Fruit fly (Drosophila melanogaster) whole organism, embryonic: Measurements from ENCODE around the gene CG5273.
A peak's percentile ranks its signal among the peaks of the same experiment; 100 is the strongest.

Source experiments
- CG10267 ChIP-seq: fragments of 200-800 bp; sonication (Bioruptor generic); optimal IDR thresholded peaks from 2 replicates; lab custom pipeline; 2018; ENCODE audit warnings: missing biosample characterization, mild to moderate bottlenecking, missing genetic modification characterization, moderate library complexity
- CG12219 ChIP-seq: fragments of 200-800 bp; sonication (Bioruptor generic); optimal IDR thresholded peaks from 3 replicates; lab custom pipeline; 2018; ENCODE audit warnings: missing biosample characterization, mild to moderate bottlenecking, missing genetic modification characterization
- CG12769 ChIP-seq: fragments of 200-800 bp; sonication (Bioruptor generic); optimal IDR thresholded peaks from 2 replicates; lab custom pipeline; 2019; ENCODE audit warnings: missing biosample characterization, mild to moderate bottlenecking, missing genetic modification characterization, moderate library complexity
- CG13624 ChIP-seq: fragments of 200-800 bp; sonication (Bioruptor generic); optimal IDR thresholded peaks from 2 replicates; lab custom pipeline; 2016; ENCODE audit warnings: missing biosample characterization, missing genetic modification characterization
- CG13775 ChIP-seq: fragments of 200-800 bp; sonication (Bioruptor generic); optimal IDR thresholded peaks from 3 replicates; lab custom pipeline; 2017; ENCODE audit warnings: missing biosample characterization, mild to moderate bottlenecking, missing genetic modification characterization
- CG1529 ChIP-seq: fragments of 200-800 bp; sonication (Bioruptor generic); optimal IDR thresholded peaks from 3 replicates; lab custom pipeline; 2018; ENCODE audit warnings: missing biosample characterization, missing genetic modification characterization
- CG1603 ChIP-seq: fragments of 200-800 bp; sonication (Bioruptor generic); optimal IDR thresholded peaks from 2 replicates; lab custom pipeline; 2019; ENCODE audit warnings: missing biosample characterization, mild to moderate bottlenecking, missing genetic modification characterization, moderate library complexity
- CG18599 ChIP-seq: fragments of 200-800 bp; sonication (Bioruptor generic); optimal IDR thresholded peaks from 3 replicates; lab custom pipeline; 2017; ENCODE audit warnings: missing biosample characterization, missing genetic modification characterization, mild to moderate bottlenecking, moderate library complexity, missing genetic modification reagents
- CG32532 ChIP-seq: fragments of 200-800 bp; sonication (Bioruptor generic); IDR thresholded peaks from 2 replicates; pipeline ENCODE4 v1.3.6; 2022; ENCODE audit warnings: missing biosample characterization, missing genetic modification characterization
- CG32772 ChIP-seq: fragments of 200-800 bp; sonication (Bioruptor generic); IDR thresholded peaks from 2 replicates; pipeline ENCODE4 v1.3.6; 2022; ENCODE audit warnings: missing biosample characterization, missing genetic modification characterization
- CG3281 ChIP-seq: fragments of 200-800 bp; sonication (Bioruptor generic); optimal IDR thresholded peaks from 3 replicates; lab custom pipeline; 2017; ENCODE audit warnings: missing biosample characterization, mild to moderate bottlenecking, missing genetic modification characterization
- CG3847 ChIP-seq: fragments of 200-800 bp; sonication (Bioruptor generic); IDR thresholded peaks from 2 replicates; pipeline ENCODE4 v1.3.6; 2022; ENCODE audit warnings: missing biosample characterization, missing genetic modification characterization
- CG6683 ChIP-seq: fragments of 200-800 bp; sonication (Bioruptor generic); optimal IDR thresholded peaks from 2 replicates; lab custom pipeline; 2017; ENCODE audit warnings: missing biosample characterization, mild to moderate bottlenecking, missing genetic modification characterization, missing genetic modification reagents
- CG6689 ChIP-seq: fragments of 200-800 bp; sonication (Bioruptor generic); IDR thresholded peaks from 2 replicates; pipeline ENCODE4 v1.3.6; 2022; ENCODE audit warnings: missing biosample characterization, missing genetic modification characterization
- ERR ChIP-seq: fragments of 200-800 bp; sonication (Bioruptor generic); optimal IDR thresholded peaks from 2 replicates; lab custom pipeline; 2016; ENCODE audit warnings: missing biosample characterization, missing genetic modification characterization
- HLH4C ChIP-seq: fragments of 200-800 bp; sonication (Bioruptor generic); IDR thresholded peaks from 3 replicates; pipeline ENCODE4 v1.3.6; 2022; ENCODE audit warnings: missing biosample characterization, missing genetic modification characterization; ENCODE audit not compliant: partially characterized antibody
- Hey ChIP-seq: fragments of 200-800 bp; sonication (Bioruptor generic); optimal IDR thresholded peaks from 3 replicates; lab custom pipeline; 2018; ENCODE audit warnings: missing biosample characterization, mild to moderate bottlenecking, missing genetic modification characterization
- Med ChIP-seq: fragments of 200-800 bp; sonication (Bioruptor generic); peaks from one replicate; lab custom pipeline; 2016; ENCODE audit warnings: missing biosample characterization, missing genetic modification characterization, mild to moderate bottlenecking, inconsistent platforms, moderate library complexity
- Sin3A ChIP-seq: fragments of >200 bp; optimal IDR thresholded peaks from 2 replicates; lab custom pipeline; 2018
- Trl ChIP-seq, 3 experiments: fragments of >200 bp in 2 of 3; fragments of 200-800 bp in 1 of 3; sonication (Bioruptor generic) in 1 of 3; optimal IDR thresholded peaks; 2 replicates in 1 of 3; 3 replicates in 2 of 3; lab custom pipeline; 2016 to 2017; ENCODE audit warnings: missing biosample characterization in 1 of 3, missing genetic modification characterization in 1 of 3
- ato ChIP-seq: fragments of 200-800 bp; sonication (Bioruptor generic); IDR thresholded peaks from 2 replicates; pipeline ENCODE4 v1.3.6; 2022; ENCODE audit warnings: missing biosample characterization, missing genetic modification characterization; ENCODE audit not compliant: partially characterized antibody
- cg ChIP-seq: fragments of 200-800 bp; sonication (Bioruptor generic); optimal IDR thresholded peaks from 3 replicates; lab custom pipeline; 2019; ENCODE audit warnings: missing biosample characterization, mild to moderate bottlenecking, missing genetic modification characterization, moderate library complexity
- cwo ChIP-seq: fragments of 200-800 bp; sonication (Bioruptor generic); optimal IDR thresholded peaks from 3 replicates; lab custom pipeline; 2017; ENCODE audit warnings: missing biosample characterization, missing genetic modification characterization, mild to moderate bottlenecking, moderate library complexity, missing genetic modification reagents
- dati ChIP-seq: fragments of 200-800 bp; sonication (Bioruptor generic); IDR thresholded peaks from 2 replicates; pipeline ENCODE4 v1.3.6; 2022; ENCODE audit warnings: missing biosample characterization, missing genetic modification characterization
- exex ChIP-seq: fragments of 200-800 bp; sonication (Bioruptor generic); optimal IDR thresholded peaks from 4 replicates; lab custom pipeline; 2018; ENCODE audit warnings: missing biosample characterization, mild to moderate bottlenecking, missing genetic modification characterization, moderate library complexity
- fu2 ChIP-seq: fragments of 200-800 bp; sonication (Bioruptor generic); optimal IDR thresholded peaks from 2 replicates; lab custom pipeline; 2016; ENCODE audit warnings: missing biosample characterization, missing genetic modification characterization
- gem ChIP-seq: fragments of 200-800 bp; sonication (Bioruptor generic); optimal IDR thresholded peaks from 2 replicates; lab custom pipeline; 2019; ENCODE audit warnings: missing biosample characterization, mild to moderate bottlenecking, missing genetic modification characterization, moderate library complexity
- grau ChIP-seq: fragments of 200-800 bp; optimal IDR thresholded peaks from 3 replicates; lab custom pipeline; 2019; ENCODE audit warnings: missing biosample characterization, mild to moderate bottlenecking, missing genetic modification characterization, moderate library complexity
- grn ChIP-seq: fragments of 200-800 bp; sonication (Bioruptor generic); optimal IDR thresholded peaks from 3 replicates; lab custom pipeline; 2017; ENCODE audit warnings: missing biosample characterization, missing genetic modification characterization
- hkb ChIP-seq, 2 experiments: fragments of 200-800 bp in 1 of 2; fragments of >200 bp in 1 of 2; sonication (Bioruptor generic) in 1 of 2; IDR thresholded peaks in 1 of 2; optimal IDR thresholded peaks in 1 of 2; 2 replicates each; pipeline versions ENCODE4 v1.3.6 to Lab custom; 2017 to 2022; ENCODE audit warnings: missing biosample characterization in 1 of 2, missing genetic modification characterization in 1 of 2
- lab ChIP-seq: fragments of 200-800 bp; sonication (Bioruptor generic); optimal IDR thresholded peaks from 3 replicates; lab custom pipeline; 2017; ENCODE audit warnings: missing biosample characterization, missing genetic modification characterization, mild to moderate bottlenecking, moderate library complexity, missing genetic modification reagents
- mirr ChIP-seq: fragments of 200-800 bp; sonication (Bioruptor generic); optimal IDR thresholded peaks from 3 replicates; lab custom pipeline; 2018; ENCODE audit warnings: missing biosample characterization, mild to moderate bottlenecking, missing genetic modification characterization
- pros ChIP-seq: fragments of 200-800 bp; sonication (Bioruptor generic); optimal IDR thresholded peaks from 3 replicates; lab custom pipeline; 2019; ENCODE audit warnings: missing biosample characterization, mild to moderate bottlenecking, missing genetic modification characterization, moderate library complexity
- sd ChIP-seq: fragments of 200-800 bp; sonication (Bioruptor generic); optimal IDR thresholded peaks from 3 replicates; lab custom pipeline; 2018; ENCODE audit warnings: missing biosample characterization, mild to moderate bottlenecking, missing genetic modification characterization, moderate library complexity
- sens ChIP-seq: fragments of 200-800 bp; sonication (Bioruptor generic); peaks from one replicate; lab custom pipeline; 2016; ENCODE audit warnings: missing biosample characterization, missing genetic modification characterization
- sob ChIP-seq: fragments of 200-800 bp; sonication (Bioruptor generic); IDR thresholded peaks from 2 replicates; pipeline ENCODE4 v1.3.6; 2022; ENCODE audit warnings: missing biosample characterization, missing genetic modification characterization
- vnd ChIP-seq: fragments of 200-800 bp; sonication (Bioruptor generic); IDR thresholded peaks from 3 replicates; pipeline ENCODE4 v1.3.6; 2022; ENCODE audit warnings: missing biosample characterization, missing genetic modification characterization; ENCODE audit not compliant: partially characterized antibody
- vvl ChIP-seq: fragments of 200-800 bp; sonication (Bioruptor generic); IDR thresholded peaks from 2 replicates; pipeline ENCODE4 v1.3.6; 2022; ENCODE audit warnings: missing biosample characterization, missing genetic modification characterization

CG5273 gene

dm6 chrX:756856-757255 lies 2.5 kb upstream of the CG5273 start:
- TF ChIP-seq CG1603 (tag; lab: Kevin White, UChicago) (no peak), grn (GFP tag; lab: Kevin White, UChicago) (peak; percentile 24), Trl (optimal IDR thresholded peaks at IDR 0.05; lab: Kevin White, UChicago) (peak in 1 of 2 experiments; percentile 20), Trl (GFP tag; optimal IDR thresholded peaks at IDR 0.05; lab: Kevin White, UChicago) (no peak), sob (GFP tag; lab: Robert Waterston, UW) (no peak), vnd (no peak), CG12219 (GFP tag; lab: Kevin White, UChicago) (no peak), Hey (tag; lab: Kevin White, UChicago) (peak; percentile 17), gem (tag; lab: Kevin White, UChicago) (no peak), lab (GFP tag; lab: Kevin White, UChicago) (peak; percentile 12), CG12769 (tag; lab: Kevin White, UChicago) (peak; percentile 24), CG13775 (GFP tag; lab: Kevin White, UChicago) (no peak), cwo (GFP tag; lab: Kevin White, UChicago) (peak; percentile 88), CG18599 (GFP tag; lab: Kevin White, UChicago) (peak; percentile 14), CG10267 (tag; lab: Kevin White, UChicago) (no peak), mirr (peak; percentile 34), vvl (0 out of 2 replicates have a peak, but pooled peaks have one; percentile 11), sd (peak; percentile 69), pros (peak; percentile 18), exex (tag; lab: Kevin White, UChicago) (peak; percentile 83), ERR (GFP tag; lab: Kevin White, UChicago) (peak; percentile 81), CG32772 (GFP tag; lab: Robert Waterston, UW) (no peak)

DNA sequence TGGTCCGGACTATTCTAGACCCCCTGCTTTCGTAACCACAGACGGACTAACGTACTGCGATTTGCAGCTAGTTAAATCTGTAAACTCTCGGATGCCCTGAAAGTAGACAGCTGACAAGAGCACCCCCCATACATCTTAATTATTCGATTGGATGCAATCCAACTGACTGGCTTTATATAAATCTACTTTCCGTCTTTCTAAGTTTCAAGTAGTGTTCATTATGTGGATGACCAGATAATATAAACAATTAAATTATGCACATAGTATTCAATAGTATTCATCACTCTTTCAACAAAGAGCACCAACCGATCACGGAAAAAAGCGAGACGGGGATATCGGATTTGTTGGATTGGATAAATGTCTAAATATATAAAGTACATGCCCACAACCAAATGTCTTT lies 2.7 kb downstream of the CG5273 start:
- no peak for TF ChIP-seq Sin3A
- TF ChIP-seq CG3281 (GFP tag; lab: Kevin White, UChicago), result no peak
- no peak for TF ChIP-seq CG1529
- TF ChIP-seq CG32532, result no peak
- peak; percentile 63 for TF ChIP-seq sens
- no peak for TF ChIP-seq grau (tag; lab: Kevin White, UChicago)
- no peak for TF ChIP-seq CG6683 (GFP tag; lab: Kevin White, UChicago)
- no peak for TF ChIP-seq dati (GFP tag; lab: Robert Waterston, UW)
- no peak for TF ChIP-seq CG6689 (GFP tag; lab: Robert Waterston, UW)
- no peak for TF ChIP-seq CG13624 (GFP tag; lab: Kevin White, UChicago)
- no peak for TF ChIP-seq hkb (optimal IDR thresholded peaks at IDR 0.05; lab: Kevin White, UChicago)
- no peak for TF ChIP-seq hkb (GFP tag; IDR thresholded peaks at IDR 0.05; lab: Robert Waterston, UW)
- TF ChIP-seq Med (GFP tag; lab: Kevin White, UChicago), result peak; percentile 71
- TF ChIP-seq cg (GFP tag; lab: Kevin White, UChicago), result no peak
- no peak for TF ChIP-seq ato (GFP tag; lab: Robert Waterston, UW)
- no peak for TF ChIP-seq CG3847 (GFP tag; lab: Robert Waterston, UW)
- no peak for TF ChIP-seq fu2 (GFP tag; lab: Kevin White, UChicago)
- no peak for TF ChIP-seq HLH4C (GFP tag; lab: Robert Waterston, UW)
